Fruit fly (Drosophila melanogaster) whole organism, embryonic: ENCODE results near the gene asf1.
A peak's percentile ranks its signal among the peaks of the same experiment; 100 is the strongest.

Experiments
- BEAF-32 ChIP-seq: fragments of 200-800 bp; sonication (Bioruptor generic); optimal IDR thresholded peaks from 3 replicates; lab custom pipeline; 2017; ENCODE audit warnings: missing biosample characterization, missing genetic modification characterization, mild to moderate bottlenecking, moderate library complexity, missing genetic modification reagents
- Bdp1 ChIP-seq: fragments of 200-800 bp; sonication (Bioruptor generic); optimal IDR thresholded peaks from 3 replicates; lab custom pipeline; 2016; ENCODE audit warnings: missing biosample characterization, missing genetic modification characterization
- CG10147 ChIP-seq: fragments of 200-800 bp; sonication (Bioruptor generic); optimal IDR thresholded peaks from 2 replicates; lab custom pipeline; 2019; ENCODE audit warnings: missing biosample characterization, mild to moderate bottlenecking, missing genetic modification characterization, moderate library complexity
- CG10654 ChIP-seq: fragments of 200-800 bp; sonication (Bioruptor generic); optimal IDR thresholded peaks from 2 replicates; lab custom pipeline; 2016; ENCODE audit warnings: missing biosample characterization, missing genetic modification characterization
- CG11504 ChIP-seq: fragments of 200-800 bp; sonication (Bioruptor generic); optimal IDR thresholded peaks from 3 replicates; lab custom pipeline; 2019; ENCODE audit warnings: missing biosample characterization, mild to moderate bottlenecking, missing genetic modification characterization, moderate library complexity
- CG12744 ChIP-seq: fragments of 200-800 bp; sonication (Bioruptor generic); optimal IDR thresholded peaks from 2 replicates; lab custom pipeline; 2016; ENCODE audit warnings: missing biosample characterization, missing genetic modification characterization
- CG14014 ChIP-seq: fragments of 200-800 bp; sonication (Bioruptor generic); IDR thresholded peaks from 2 replicates; pipeline ENCODE4 v1.3.6; 2022; ENCODE audit warnings: missing biosample characterization, missing genetic modification characterization
- CG14710 ChIP-seq: fragments of 200-800 bp; sonication (Bioruptor generic); optimal IDR thresholded peaks from 3 replicates; lab custom pipeline; 2019; ENCODE audit warnings: missing biosample characterization, mild to moderate bottlenecking, missing genetic modification characterization, moderate library complexity
- CG15479 ChIP-seq: fragments of 200-800 bp; sonication (Bioruptor generic); optimal IDR thresholded peaks from 3 replicates; lab custom pipeline; 2019; ENCODE audit warnings: missing biosample characterization, mild to moderate bottlenecking, missing genetic modification characterization, moderate library complexity
- CG18599 ChIP-seq: fragments of 200-800 bp; sonication (Bioruptor generic); optimal IDR thresholded peaks from 3 replicates; lab custom pipeline; 2017; ENCODE audit warnings: missing biosample characterization, missing genetic modification characterization, mild to moderate bottlenecking, moderate library complexity, missing genetic modification reagents
- CG2129 ChIP-seq: fragments of 200-800 bp; sonication (Bioruptor generic); IDR thresholded peaks from 2 replicates; pipeline ENCODE4 v1.3.6; 2022; ENCODE audit warnings: missing biosample characterization, missing genetic modification characterization; ENCODE audit not compliant: partially characterized antibody
- CG30020 ChIP-seq: fragments of 200-800 bp; optimal IDR thresholded peaks from 2 replicates; lab custom pipeline; 2019; ENCODE audit warnings: missing biosample characterization, mild to moderate bottlenecking, missing genetic modification characterization, moderate library complexity
- CG3847 ChIP-seq: fragments of 200-800 bp; sonication (Bioruptor generic); IDR thresholded peaks from 2 replicates; pipeline ENCODE4 v1.3.6; 2022; ENCODE audit warnings: missing biosample characterization, missing genetic modification characterization
- CG6765 ChIP-seq: fragments of 200-800 bp; sonication (Bioruptor generic); optimal IDR thresholded peaks from 3 replicates; lab custom pipeline; 2017; ENCODE audit warnings: missing biosample characterization, mild to moderate bottlenecking, missing genetic modification characterization
- CG8281 ChIP-seq: fragments of 200-800 bp; sonication (Bioruptor generic); optimal IDR thresholded peaks from 2 replicates; lab custom pipeline; 2018; ENCODE audit warnings: missing biosample characterization, mild to moderate bottlenecking, missing genetic modification characterization, moderate library complexity
- D19B ChIP-seq: fragments of 200-800 bp; sonication (Bioruptor generic); optimal IDR thresholded peaks from 2 replicates; lab custom pipeline; 2017; ENCODE audit warnings: missing biosample characterization, mild to moderate bottlenecking, missing genetic modification characterization
- HLH4C ChIP-seq: fragments of 200-800 bp; sonication (Bioruptor generic); IDR thresholded peaks from 3 replicates; pipeline ENCODE4 v1.3.6; 2022; ENCODE audit warnings: missing biosample characterization, missing genetic modification characterization; ENCODE audit not compliant: partially characterized antibody
- Meics ChIP-seq: fragments of 200-800 bp; sonication (Bioruptor generic); optimal IDR thresholded peaks from 2 replicates; lab custom pipeline; 2017; ENCODE audit warnings: missing biosample characterization, mild to moderate bottlenecking, missing genetic modification characterization
- Nf-YA ChIP-seq: fragments of 200-800 bp; sonication (Bioruptor generic); IDR thresholded peaks from 2 replicates; pipeline ENCODE4 v1.3.6; 2022; ENCODE audit warnings: missing biosample characterization, missing genetic modification characterization
- Pdp1 ChIP-seq, 2 experiments: fragments of 200-800 bp; sonication (Bioruptor generic); optimal IDR thresholded peaks; 3 replicates each; lab custom pipeline; 2016; ENCODE audit warnings: missing biosample characterization in 2 of 2, missing genetic modification characterization in 2 of 2, mild to moderate bottlenecking in 1 of 2, moderate library complexity in 1 of 2
- Six4 ChIP-seq: fragments of 200-800 bp; sonication (Bioruptor generic); optimal IDR thresholded peaks from 2 replicates; lab custom pipeline; 2016; ENCODE audit warnings: missing biosample characterization, missing genetic modification characterization
- ato ChIP-seq: fragments of 200-800 bp; sonication (Bioruptor generic); IDR thresholded peaks from 2 replicates; pipeline ENCODE4 v1.3.6; 2022; ENCODE audit warnings: missing biosample characterization, missing genetic modification characterization; ENCODE audit not compliant: partially characterized antibody
- chn ChIP-seq: fragments of 200-800 bp; sonication (Bioruptor generic); optimal IDR thresholded peaks from 2 replicates; lab custom pipeline; 2016; ENCODE audit warnings: missing biosample characterization, missing genetic modification characterization
- crc ChIP-seq: fragments of 200-800 bp; sonication (Bioruptor generic); optimal IDR thresholded peaks from 2 replicates; lab custom pipeline; 2016; ENCODE audit warnings: missing biosample characterization, missing genetic modification characterization
- croc ChIP-seq: fragments of 200-800 bp; sonication (Bioruptor generic); conservative IDR thresholded peaks from 3 replicates; pipeline ENCODE4 v1.3.6; 2022; ENCODE audit warnings: missing biosample characterization, missing genetic modification characterization
- dm ChIP-seq: fragments of 200-800 bp; sonication (Bioruptor generic); optimal IDR thresholded peaks from 3 replicates; lab custom pipeline; 2016; ENCODE audit warnings: missing biosample characterization, missing genetic modification characterization
- emc ChIP-seq: fragments of 200-800 bp; sonication (Bioruptor generic); optimal IDR thresholded peaks from 2 replicates; lab custom pipeline; 2016; ENCODE audit warnings: missing biosample characterization, missing genetic modification characterization
- eve ChIP-seq, 2 experiments: fragments of >200 bp; optimal IDR thresholded peaks; 2 replicates each; lab custom pipeline; 2017; ENCODE audit warnings: missing biosample characterization in 2 of 2, missing genetic modification characterization in 2 of 2
- ewg ChIP-seq: fragments of 200-800 bp; sonication (Bioruptor generic); optimal IDR thresholded peaks from 3 replicates; lab custom pipeline; 2017; ENCODE audit warnings: mild to moderate bottlenecking, missing biosample characterization, missing genetic modification reagents, missing genetic modification characterization
- gcm2 ChIP-seq: fragments of 200-800 bp; sonication (Bioruptor generic); optimal IDR thresholded peaks from 2 replicates; lab custom pipeline; 2016; ENCODE audit warnings: missing biosample characterization, missing genetic modification characterization
- gfzf ChIP-seq: fragments of 200-800 bp; sonication (Bioruptor generic); optimal IDR thresholded peaks from 2 replicates; lab custom pipeline; 2016; ENCODE audit warnings: missing biosample characterization, mild to moderate bottlenecking, missing genetic modification characterization, moderate library complexity
- hb ChIP-seq: fragments of 200-800 bp; sonication (Bioruptor generic); IDR thresholded peaks from 3 replicates; pipeline ENCODE4 v1.3.6; 2022; ENCODE audit warnings: missing biosample characterization, missing genetic modification characterization; ENCODE audit not compliant: partially characterized antibody
- hbn ChIP-seq: fragments of 200-800 bp; sonication (Bioruptor generic); IDR thresholded peaks from 2 replicates; pipeline ENCODE4 v1.3.6; 2022; ENCODE audit warnings: missing biosample characterization, missing genetic modification characterization; ENCODE audit not compliant: partially characterized antibody
- hkb ChIP-seq, 2 experiments: fragments of 200-800 bp in 1 of 2; fragments of >200 bp in 1 of 2; sonication (Bioruptor generic) in 1 of 2; IDR thresholded peaks in 1 of 2; optimal IDR thresholded peaks in 1 of 2; 2 replicates each; pipeline versions ENCODE4 v1.3.6 to Lab custom; 2017 to 2022; ENCODE audit warnings: missing biosample characterization in 1 of 2, missing genetic modification characterization in 1 of 2
- hth ChIP-seq: fragments of >200 bp; optimal IDR thresholded peaks from 2 replicates; lab custom pipeline; 2017; ENCODE audit warnings: inconsistent platforms
- kni ChIP-seq: fragments of 200-800 bp; sonication (Bioruptor generic); optimal IDR thresholded peaks from 3 replicates; lab custom pipeline; 2017; ENCODE audit warnings: mild to moderate bottlenecking, missing biosample characterization, missing genetic modification reagents, missing genetic modification characterization
- lab ChIP-seq: fragments of 200-800 bp; sonication (Bioruptor generic); optimal IDR thresholded peaks from 3 replicates; lab custom pipeline; 2017; ENCODE audit warnings: missing biosample characterization, missing genetic modification characterization, mild to moderate bottlenecking, moderate library complexity, missing genetic modification reagents
- lbe ChIP-seq: fragments of 200-800 bp; sonication (Bioruptor generic); optimal IDR thresholded peaks from 2 replicates; lab custom pipeline; 2016; ENCODE audit warnings: missing biosample characterization, mild to moderate bottlenecking, missing genetic modification characterization
- nom ChIP-seq: fragments of 200-800 bp; sonication (Bioruptor generic); optimal IDR thresholded peaks from 2 replicates; lab custom pipeline; 2017; ENCODE audit warnings: missing biosample characterization, missing genetic modification characterization, mild to moderate bottlenecking, moderate library complexity, missing genetic modification reagents
- pnt ChIP-seq: fragments of 200-800 bp; sonication (Bioruptor generic); optimal IDR thresholded peaks from 3 replicates; lab custom pipeline; 2016; ENCODE audit warnings: missing biosample characterization, missing genetic modification characterization
- salm ChIP-seq: fragments of 200-800 bp; sonication (Bioruptor generic); optimal IDR thresholded peaks from 2 replicates; lab custom pipeline; 2018; ENCODE audit warnings: missing biosample characterization, mild to moderate bottlenecking, missing genetic modification characterization
- sd ChIP-seq: fragments of 200-800 bp; sonication (Bioruptor generic); optimal IDR thresholded peaks from 3 replicates; lab custom pipeline; 2018; ENCODE audit warnings: missing biosample characterization, mild to moderate bottlenecking, missing genetic modification characterization, moderate library complexity
- shn ChIP-seq: fragments of 200-800 bp; sonication (Bioruptor generic); optimal IDR thresholded peaks from 3 replicates; lab custom pipeline; 2016; ENCODE audit warnings: missing biosample characterization, missing genetic modification characterization
- slp2 ChIP-seq: fragments of 200-800 bp; sonication (Bioruptor generic); optimal IDR thresholded peaks from 2 replicates; lab custom pipeline; 2016; ENCODE audit warnings: missing biosample characterization, missing genetic modification characterization
- ssp ChIP-seq: fragments of 200-800 bp; sonication (Bioruptor generic); IDR thresholded peaks from 2 replicates; pipeline ENCODE4 v1.3.6; 2022; ENCODE audit warnings: missing biosample characterization, missing genetic modification characterization
- stwl ChIP-seq: fragments of 200-800 bp; sonication (Bioruptor generic); optimal IDR thresholded peaks from 3 replicates; lab custom pipeline; 2018; ENCODE audit warnings: missing biosample characterization, mild to moderate bottlenecking, missing genetic modification characterization, moderate library complexity
- zen2 ChIP-seq: fragments of 200-800 bp; sonication (Bioruptor generic); IDR thresholded peaks from 3 replicates; pipeline ENCODE4 v1.3.6; 2022; ENCODE audit warnings: missing biosample characterization, missing genetic modification characterization; ENCODE audit not compliant: partially characterized antibody
- zfh2 ChIP-seq: fragments of 200-800 bp; sonication (Bioruptor generic); optimal IDR thresholded peaks from 2 replicates; lab custom pipeline; 2016; ENCODE audit warnings: missing biosample characterization, missing genetic modification characterization

The asf1 gene

dm6 chr3L:19598369-19599148 lies 20.1 kb upstream of the asf1 start, which contains the start of the genes ash1 and Taf6 (continued):
- TF ChIP-seq zen2 (GFP tag; lab: Robert Waterston, UW) (no peak), CG10654 (GFP tag; lab: Kevin White, UChicago) (no peak), hkb (optimal IDR thresholded peaks at IDR 0.05; lab: Kevin White, UChicago) (peak; percentile 13), hkb (GFP tag; IDR thresholded peaks at IDR 0.05; lab: Robert Waterston, UW) (no peak), hb (GFP tag; lab: Robert Waterston, UW) (peak; percentile 72), sd (tag; lab: Kevin White, UChicago) (no peak), Meics (GFP tag; lab: Kevin White, UChicago) (no peak), emc (GFP tag; lab: Kevin White, UChicago) (no peak), slp2 (no peak), Six4 (GFP tag; lab: Kevin White, UChicago) (no peak), CG2129 (GFP tag; lab: Robert Waterston, UW) (no peak), Pdp1 (GFP tag; optimal IDR thresholded peaks at IDR 0.05; lab: Kevin White, UChicago) (peak in 1 of 2 experiments; percentile 75), ewg (no peak), crc (GFP tag; lab: Kevin White, UChicago) (no peak), chn (GFP tag; lab: Kevin White, UChicago) (no peak), shn (GFP tag; lab: Kevin White, UChicago) (no peak), eve (GFP tag; optimal IDR thresholded peaks at IDR 0.05; lab: Kevin White, UChicago) (no peak), Bdp1 (GFP tag; lab: Kevin White, UChicago) (no peak), CG8281 (no peak), HLH4C (GFP tag; lab: Robert Waterston, UW) (peak; percentile 56), CG14014 (GFP tag; lab: Robert Waterston, UW) (no peak), ato (GFP tag; lab: Robert Waterston, UW) (no peak), CG11504 (tag; lab: Kevin White, UChicago) (peak; percentile 72), lbe (GFP tag; lab: Kevin White, UChicago) (no peak), gcm2 (GFP tag; lab: Kevin White, UChicago) (no peak), CG3847 (GFP tag; lab: Robert Waterston, UW) (peak; percentile 29; the same call in 1 of the 2 replicates), gfzf (GFP tag; lab: Kevin White, UChicago) (peak; percentile 80), hth (no peak), CG15479 (peak; percentile 37), CG10147 (GFP tag; lab: Kevin White, UChicago) (peak; percentile 76), CG14710 (tag; lab: Kevin White, UChicago) (peak; percentile 100), dm (GFP tag; lab: Kevin White, UChicago) (no peak), salm (tag; lab: Kevin White, UChicago) (no peak), hbn (GFP tag; lab: Robert Waterston, UW) (peak; percentile 55; the same call in 1 of the 2 replicates), croc (GFP tag; lab: Robert Waterston, UW) (no peak), CG12744 (GFP tag; lab: Kevin White, UChicago) (no peak), ssp (GFP tag; lab: Robert Waterston, UW) (no peak), BEAF-32 (GFP tag; lab: Kevin White, UChicago) (peak; percentile 89), lab (GFP tag; lab: Kevin White, UChicago) (no peak), nom (GFP tag; lab: Kevin White, UChicago) (no peak), CG30020 (tag; lab: Kevin White, UChicago) (peak; percentile 64), zfh2 (GFP tag; lab: Kevin White, UChicago) (no peak), Nf-YA (GFP tag; lab: Robert Waterston, UW) (no peak), CG18599 (GFP tag; lab: Kevin White, UChicago) (no peak), kni (no peak), pnt (GFP tag; lab: Kevin White, UChicago) (no peak), D19B (GFP tag; lab: Kevin White, UChicago) (no peak), CG6765 (no peak), stwl (peak; percentile 75)
